Fruit fly (Drosophila melanogaster) whole organism: ENCODE results near the gene CG12994.

Experiments used
- CG8478 ChIP-seq: fragments of >200 bp; optimal IDR thresholded peaks from 2 replicates; lab custom pipeline; 2018; ENCODE audit warnings: inconsistent platforms
- Dll ChIP-seq: fragments of >200 bp; optimal IDR thresholded peaks from 2 replicates; lab custom pipeline; 2017
- EcR ChIP-seq, 2 experiments: fragments of >200 bp; optimal IDR thresholded peaks; 2 replicates each; lab custom pipeline; 2017; ENCODE audit warnings: missing biosample characterization in 2 of 2, missing genetic modification characterization in 2 of 2, missing genetic modification reagents in 2 of 2
- pan ChIP-seq: fragments of >200 bp; optimal IDR thresholded peaks from 2 replicates; lab custom pipeline; 2017
- psq ChIP-seq: fragments of >200 bp; optimal IDR thresholded peaks from 2 replicates; lab custom pipeline; 2017
- usp ChIP-seq: fragments of >200 bp; optimal IDR thresholded peaks from 2 replicates; lab custom pipeline; 2017; ENCODE audit warnings: missing biosample characterization, missing genetic modification characterization, mixed read lengths

Gene CG12994

dm6 chrX:17443880-17444279 is at the start of gene CG12994, which contains the start of gene CG46464:
CG12994 (minus strand) TSS chrX:17443994.
CG46464 (minus strand) TSS chrX:17443994.
- TF ChIP-seq Dll (lab: Kevin White, UChicago) (no peak), psq (lab: Kevin White, UChicago) (no peak), EcR (GFP tag; optimal IDR thresholded peaks at IDR 0.05; lab: Kevin White, UChicago) (no peak), CG8478 (lab: Kevin White, UChicago) (no peak), pan (no peak), usp (GFP tag; lab: Kevin White, UChicago) (no peak)

- TF ChIP-seq EcR (GFP tag; optimal IDR thresholded peaks at IDR 0.05; lab: Kevin White, UChicago) (no peak), pan (no peak)
Observed at dm6 chrX:17491184-17491583, 47.4 kb upstream of the CG12994 start.

- TF ChIP-seq EcR (GFP tag; optimal IDR thresholded peaks at IDR 0.05; lab: Kevin White, UChicago) (no peak), pan (no peak), psq (lab: Kevin White, UChicago) (no peak), CG8478 (lab: Kevin White, UChicago) (no peak), Dll (lab: Kevin White, UChicago) (no peak), usp (GFP tag; lab: Kevin White, UChicago) (no peak)
Observed at dm6 chrX:17490462-17490861, 46.7 kb upstream of the CG12994 start.

dm6 chrX:17489853-17490252 is 46.1 kb upstream of the CG12994 start:
- no peak for TF ChIP-seq usp (GFP tag; lab: Kevin White, UChicago)
- TF ChIP-seq CG8478 (lab: Kevin White, UChicago) = no peak
- no peak for TF ChIP-seq Dll (lab: Kevin White, UChicago)
- no peak for TF ChIP-seq psq (lab: Kevin White, UChicago)
- TF ChIP-seq pan = no peak

dm6 chrX:17488422-17488821 is 44.6 kb upstream of the CG12994 start:
- no peak for TF ChIP-seq psq (lab: Kevin White, UChicago)
- TF ChIP-seq Dll (lab: Kevin White, UChicago) = no peak
- no peak for TF ChIP-seq CG8478 (lab: Kevin White, UChicago)
- no peak for TF ChIP-seq EcR (GFP tag; optimal IDR thresholded peaks at IDR 0.05; lab: Kevin White, UChicago)
- no peak for TF ChIP-seq pan
- no peak for TF ChIP-seq usp (GFP tag; lab: Kevin White, UChicago)

dm6 chrX:17485293-17486056 is 41.7 kb upstream of the CG12994 start:
- TF ChIP-seq usp (GFP tag; lab: Kevin White, UChicago) = no peak
- TF ChIP-seq EcR (GFP tag; optimal IDR thresholded peaks at IDR 0.05; lab: Kevin White, UChicago) = no peak
- no peak for TF ChIP-seq psq (lab: Kevin White, UChicago)
- TF ChIP-seq CG8478 (lab: Kevin White, UChicago) = no peak
- no peak for TF ChIP-seq pan

- TF ChIP-seq EcR (GFP tag; optimal IDR thresholded peaks at IDR 0.05; lab: Kevin White, UChicago) = no peak
- no peak for TF ChIP-seq CG8478 (lab: Kevin White, UChicago)
- no peak for TF ChIP-seq psq (lab: Kevin White, UChicago)
- no peak for TF ChIP-seq pan
- TF ChIP-seq usp (GFP tag; lab: Kevin White, UChicago) = no peak
- no peak for TF ChIP-seq Dll (lab: Kevin White, UChicago)
Observed at dm6 chrX:17484152-17484807, 40.5 kb upstream of the CG12994 start.

dm6 chrX:17482808-17483207 is 39.0 kb upstream of the CG12994 start:
- TF ChIP-seq EcR (GFP tag; optimal IDR thresholded peaks at IDR 0.05; lab: Kevin White, UChicago) = no peak
- TF ChIP-seq CG8478 (lab: Kevin White, UChicago) = no peak
- TF ChIP-seq usp (GFP tag; lab: Kevin White, UChicago) = no peak
- no peak for TF ChIP-seq pan
- TF ChIP-seq Dll (lab: Kevin White, UChicago) = no peak
- TF ChIP-seq psq (lab: Kevin White, UChicago) = no peak

dm6 chrX:17481659-17482266 is 38.0 kb upstream of the CG12994 start:
- TF ChIP-seq Dll (lab: Kevin White, UChicago) (no peak), EcR (GFP tag; optimal IDR thresholded peaks at IDR 0.05; lab: Kevin White, UChicago) (no peak), pan (no peak), CG8478 (lab: Kevin White, UChicago) (no peak), psq (lab: Kevin White, UChicago) (no peak), usp (GFP tag; lab: Kevin White, UChicago) (no peak)

dm6 chrX:17478383-17478782 is 34.6 kb upstream of the CG12994 start:
- no peak for TF ChIP-seq usp (GFP tag; lab: Kevin White, UChicago)
- TF ChIP-seq pan = no peak
- no peak for TF ChIP-seq CG8478 (lab: Kevin White, UChicago)
- TF ChIP-seq EcR (GFP tag; optimal IDR thresholded peaks at IDR 0.05; lab: Kevin White, UChicago) = no peak
- no peak for TF ChIP-seq psq (lab: Kevin White, UChicago)
- no peak for TF ChIP-seq Dll (lab: Kevin White, UChicago)

- no peak for TF ChIP-seq EcR (GFP tag; optimal IDR thresholded peaks at IDR 0.05; lab: Kevin White, UChicago)
- no peak for TF ChIP-seq Dll (lab: Kevin White, UChicago)
- TF ChIP-seq pan = no peak
- no peak for TF ChIP-seq psq (lab: Kevin White, UChicago)
- TF ChIP-seq CG8478 (lab: Kevin White, UChicago) = no peak
- no peak for TF ChIP-seq usp (GFP tag; lab: Kevin White, UChicago)
Observed at dm6 chrX:17476999-17477398, 33.2 kb upstream of the CG12994 start.
